Fruit fly (Drosophila melanogaster): ENCODE data around the gene verm.

Gene verm

dm6 chr3L:19687200-19687687 is 7.8 kb downstream of the verm start, which contains the start of the genes CG8765 and Gbeta76C (continued):
- TF ChIP-seq CG17328 (GFP tag; IDR thresholded peaks at IDR 0.05) (peak; percentile 12; the same call in 1 of the 2 replicates), Awh (GFP tag; IDR thresholded peaks at IDR 0.05) (no peak), CG9437 (GFP tag; optimal IDR thresholded peaks at IDR 0.05) (no peak), p53 (GFP tag; optimal IDR thresholded peaks at IDR 0.05) (peak; percentile 35), Dfd (GFP tag; optimal IDR thresholded peaks at IDR 0.05) (no peak), fd102C (GFP tag; optimal IDR thresholded peaks at IDR 0.05) (no peak), CG9797 (GFP tag; optimal IDR thresholded peaks at IDR 0.05) (peak; percentile 97), CG12155 (GFP tag; optimal IDR thresholded peaks at IDR 0.05) (peak; percentile 9), Hey (tag; optimal IDR thresholded peaks at IDR 0.05) (no peak), lilli (GFP tag; optimal IDR thresholded peaks at IDR 0.05) (peak; percentile 49), ems (GFP tag; optimal IDR thresholded peaks at IDR 0.05) (peak; percentile 55), CG2202 (tag; optimal IDR thresholded peaks at IDR 0.05) (no peak), D (optimal IDR thresholded peaks at IDR 0.05) (peak; percentile 16), D (GFP tag; optimal IDR thresholded peaks at IDR 0.05) (no peak), Kr (GFP tag; optimal IDR thresholded peaks at IDR 0.05) (no peak), tgo (GFP tag; IDR thresholded peaks at IDR 0.05) (no peak), Abd-B (GFP tag; optimal IDR thresholded peaks at IDR 0.05) (peak; percentile 13), bcd (GFP tag; optimal IDR thresholded peaks at IDR 0.05) (peak; percentile 7), tap (tag; optimal IDR thresholded peaks at IDR 0.05) (no peak), Atf6 (GFP tag; IDR thresholded peaks at IDR 0.05) (no peak), fd96Cb (tag; optimal IDR thresholded peaks at IDR 0.05) (no peak), ac (GFP tag; optimal IDR thresholded peaks at IDR 0.05) (no peak), dmrt99B (tag; optimal IDR thresholded peaks at IDR 0.05) (no peak), phol (tag; optimal IDR thresholded peaks at IDR 0.05) (peak; percentile 70), otp (GFP tag; IDR thresholded peaks at IDR 0.05) (0 out of 3 replicates have a peak, but pooled peaks have one; percentile 15), mam (GFP tag; optimal IDR thresholded peaks at IDR 0.05) (peak; percentile 66), CG34224 (GFP tag; IDR thresholded peaks at IDR 0.05; ENCODE audit: partially characterized antibody) (peak; percentile 61; the same call in 2 of the 3 replicates), Bteb2 (GFP tag; optimal IDR thresholded peaks at IDR 0.05) (peak; percentile 53), Nf-YA (GFP tag; IDR thresholded peaks at IDR 0.05) (no peak), slbo (GFP tag; IDR thresholded peaks at IDR 0.05) (peak; percentile 70), cato (GFP tag; optimal IDR thresholded peaks at IDR 0.05; ENCODE audit: borderline replicate concordance) (no peak), sr (GFP tag; IDR thresholded peaks at IDR 0.05) (no peak), Sox102F (GFP tag; optimal IDR thresholded peaks at IDR 0.05) (no peak), bowl (GFP tag; IDR thresholded peaks at IDR 0.05) (no peak), CG6272 (GFP tag; IDR thresholded peaks at IDR 0.05) (no peak), Nf-YC (tag; optimal IDR thresholded peaks at IDR 0.05) (peak; percentile 64), Asciz (GFP tag; optimal IDR thresholded peaks at IDR 0.05) (no peak), Ets65A (GFP tag) (peak; percentile 95), CG3838 (GFP tag; optimal IDR thresholded peaks at IDR 0.05) (no peak), Elba2 (GFP tag; optimal IDR thresholded peaks at IDR 0.05) (peak; percentile 58), CG14014 (GFP tag; IDR thresholded peaks at IDR 0.05) (no peak), CG31441 (GFP tag; IDR thresholded peaks at IDR 0.05) (no peak), corto (GFP tag; optimal IDR thresholded peaks at IDR 0.05) (no peak), CG11696 (GFP tag; IDR thresholded peaks at IDR 0.05) (no peak), Meics (GFP tag; optimal IDR thresholded peaks at IDR 0.05) (no peak), CG2120 (GFP tag; optimal IDR thresholded peaks at IDR 0.05) (peak; percentile 71), gsb (GFP tag; IDR thresholded peaks at IDR 0.05) (no peak), CHES-1-like (GFP tag; optimal IDR thresholded peaks at IDR 0.05) (peak; percentile 80), CG1603 (tag; optimal IDR thresholded peaks at IDR 0.05) (peak; percentile 88), Optix (GFP tag; IDR thresholded peaks at IDR 0.05) (no peak), Ets97D (GFP tag; optimal IDR thresholded peaks at IDR 0.05) (peak; percentile 92), H15 (GFP tag; IDR thresholded peaks at IDR 0.05) (no peak)

Measured in whole organism, embryonic.